Worm (Caenorhabditis elegans) whole organism, L3 larva: Measurements from ENCODE around the gene F36F12.2.
A peak's percentile ranks its signal among the peaks of the same experiment; 100 is the strongest.

ENCODE experiments used
- R02D3.7 ChIP-seq: fragments of 150-350 bp; optimal IDR thresholded peaks from 2 replicates; lab custom pipeline; 2014; ENCODE audit warnings: missing biosample characterization, missing genetic modification characterization
- ZK546.5 ChIP-seq: sonication (generic microtip); optimal IDR thresholded peaks from 2 replicates; lab custom pipeline; 2017; ENCODE audit warnings: missing biosample characterization, missing genetic modification characterization
- ama-1 ChIP-seq: fragments of 150-350 bp; optimal IDR thresholded peaks from 2 replicates; lab custom pipeline; 2018
- ceh-16 ChIP-seq: sonication (generic microtip); optimal IDR thresholded peaks from 2 replicates; lab custom pipeline; 2017; ENCODE audit warnings: missing biosample characterization, missing genetic modification characterization
- ceh-28 ChIP-seq: fragments of 150-350 bp; optimal IDR thresholded peaks from 2 replicates; lab custom pipeline; 2014; ENCODE audit warnings: missing biosample characterization, missing genetic modification reagents, missing genetic modification characterization
- ceh-82 ChIP-seq: fragments of 150-350 bp; optimal IDR thresholded peaks from 2 replicates; lab custom pipeline; 2014; ENCODE audit warnings: missing biosample characterization, missing genetic modification characterization
- daf-12 ChIP-seq: fragments of 150-350 bp; optimal IDR thresholded peaks from 2 replicates; lab custom pipeline; 2014; ENCODE audit warnings: missing biosample characterization, missing genetic modification reagents, missing genetic modification characterization
- egl-27 ChIP-seq: sonication (generic microtip); optimal IDR thresholded peaks from 4 replicates; lab custom pipeline; 2017; ENCODE audit warnings: missing biosample characterization, missing genetic modification reagents, missing genetic modification characterization
- egl-5 ChIP-seq: fragments of 150-350 bp; optimal IDR thresholded peaks from 2 replicates; lab custom pipeline; 2017; ENCODE audit warnings: missing biosample characterization, missing genetic modification reagents, missing genetic modification characterization, inconsistent platforms
- elt-1 ChIP-seq: fragments of 150-350 bp; optimal IDR thresholded peaks from 2 replicates; lab custom pipeline; 2014; ENCODE audit warnings: missing biosample characterization, missing genetic modification characterization
- elt-2 ChIP-seq: sonication (generic microtip); optimal IDR thresholded peaks from 2 replicates; lab custom pipeline; 2016; ENCODE audit warnings: missing genetic modification reagents, mild to moderate bottlenecking, missing genetic modification characterization, missing compliant biosample characterization
- elt-3 ChIP-seq, 3 experiments: fragments of 150-350 bp in 1 of 3; sonication (generic microtip) in 2 of 3; optimal IDR thresholded peaks; 2 replicates in 2 of 3; 4 replicates in 1 of 3; lab custom pipeline; 2014 to 2017; ENCODE audit warnings: missing biosample characterization in 3 of 3, missing genetic modification characterization in 3 of 3
- fkh-2 ChIP-seq: fragments of 150-350 bp; optimal IDR thresholded peaks from 2 replicates; lab custom pipeline; 2014; ENCODE audit warnings: missing biosample characterization, missing genetic modification reagents, missing genetic modification characterization
- hmg-11 ChIP-seq: sonication (generic microtip); optimal IDR thresholded peaks from 2 replicates; lab custom pipeline; 2016; ENCODE audit warnings: missing genetic modification characterization, missing compliant biosample characterization
- lin-15B ChIP-seq: fragments of 150-350 bp; optimal IDR thresholded peaks from 2 replicates; lab custom pipeline; 2014; ENCODE audit warnings: missing biosample characterization, missing genetic modification characterization
- lin-39 ChIP-seq: fragments of 150-350 bp; optimal IDR thresholded peaks from 2 replicates; lab custom pipeline; 2018; ENCODE audit warnings: missing biosample characterization, missing genetic modification reagents, missing genetic modification characterization
- lsy-12 ChIP-seq: sonication (generic microtip); optimal IDR thresholded peaks from 2 replicates; lab custom pipeline; 2016; ENCODE audit warnings: mild to moderate bottlenecking, missing genetic modification characterization, missing compliant biosample characterization
- mdl-1 ChIP-seq: fragments of 150-350 bp; optimal IDR thresholded peaks from 2 replicates; lab custom pipeline; 2014; ENCODE audit warnings: missing biosample characterization, missing genetic modification characterization
- nfya-1 ChIP-seq: sonication (generic microtip); optimal IDR thresholded peaks from 2 replicates; lab custom pipeline; 2017; ENCODE audit warnings: missing genetic modification characterization, mild to moderate bottlenecking, missing compliant biosample characterization, antibody characterized with exemption, moderate library complexity; ENCODE audit not compliant: insufficient read depth
- nhr-11 ChIP-seq: fragments of 150-350 bp; optimal IDR thresholded peaks from 2 replicates; lab custom pipeline; 2014; ENCODE audit warnings: missing biosample characterization, missing genetic modification characterization
- nhr-12 ChIP-seq: fragments of 150-350 bp; optimal IDR thresholded peaks from 2 replicates; lab custom pipeline; 2014; ENCODE audit warnings: missing biosample characterization, missing genetic modification characterization
- nhr-23 ChIP-seq: fragments of 150-350 bp; optimal IDR thresholded peaks from 2 replicates; lab custom pipeline; 2014; ENCODE audit warnings: missing biosample characterization, missing genetic modification reagents, missing genetic modification characterization
- nhr-25 ChIP-seq: sonication (generic microtip); optimal IDR thresholded peaks from 2 replicates; lab custom pipeline; 2017; ENCODE audit warnings: missing biosample characterization, missing genetic modification characterization
- nhr-67 ChIP-seq: fragments of 150-350 bp; optimal IDR thresholded peaks from 2 replicates; lab custom pipeline; 2014; ENCODE audit warnings: missing biosample characterization, missing genetic modification characterization
- nhr-76 ChIP-seq: fragments of 150-350 bp; sonication (generic microtip); optimal IDR thresholded peaks from 5 replicates; lab custom pipeline; 2014; ENCODE audit warnings: missing biosample characterization, missing genetic modification characterization
- nhr-77 ChIP-seq: fragments of 150-350 bp; optimal IDR thresholded peaks from 2 replicates; lab custom pipeline; 2014; ENCODE audit warnings: missing biosample characterization, missing genetic modification characterization
- pha-4 ChIP-seq: fragments of 150-350 bp; optimal IDR thresholded peaks from 2 replicates; lab custom pipeline; 2014; ENCODE audit warnings: missing biosample characterization, missing genetic modification reagents, missing genetic modification characterization
- pqm-1 ChIP-seq: fragments of 150-350 bp; optimal IDR thresholded peaks from 2 replicates; lab custom pipeline; 2017; ENCODE audit warnings: missing biosample characterization, missing genetic modification characterization, inconsistent platforms
- sea-2 ChIP-seq: fragments of 150-350 bp; sonication (generic microtip); optimal IDR thresholded peaks from 4 replicates; lab custom pipeline; 2014; ENCODE audit warnings: missing biosample characterization, missing genetic modification reagents, missing genetic modification characterization
- snpc-4 ChIP-seq: fragments of 150-350 bp; optimal IDR thresholded peaks from 2 replicates; lab custom pipeline; 2014; ENCODE audit warnings: missing biosample characterization, missing genetic modification characterization
- tbx-2 ChIP-seq: sonication (generic microtip); optimal IDR thresholded peaks from 2 replicates; lab custom pipeline; 2016; ENCODE audit warnings: mild to moderate bottlenecking, missing genetic modification characterization, missing compliant biosample characterization
- unc-39 ChIP-seq: sonication (generic microtip); optimal IDR thresholded peaks from 4 replicates; lab custom pipeline; 2017; ENCODE audit warnings: missing biosample characterization, missing genetic modification characterization
- unc-62 ChIP-seq: fragments of 150-350 bp; sonication (generic microtip); optimal IDR thresholded peaks from 4 replicates; lab custom pipeline; 2014; ENCODE audit warnings: missing biosample characterization, missing genetic modification reagents, missing genetic modification characterization
- zag-1 ChIP-seq: fragments of 150-350 bp; optimal IDR thresholded peaks from 2 replicates; lab custom pipeline; 2014; ENCODE audit warnings: missing biosample characterization, missing genetic modification characterization
- ztf-4 ChIP-seq: fragments of 150-350 bp; optimal IDR thresholded peaks from 2 replicates; lab custom pipeline; 2014; ENCODE audit warnings: missing biosample characterization, missing genetic modification characterization

Gene F36F12.2

ce11 chrV:2066780-2067179 lies 28.3 kb downstream of the F36F12.2 start, which contains the start of gene nhr-86 (continued):
- no peak for TF ChIP-seq ZK546.5 (tag; lab: Kevin White, UChicago)
- TF ChIP-seq lsy-12: no peak
- no peak for TF ChIP-seq elt-1 (tag; lab: Kevin White, UChicago)
- TF ChIP-seq, all 47 proteins: peak for 3

DNA sequence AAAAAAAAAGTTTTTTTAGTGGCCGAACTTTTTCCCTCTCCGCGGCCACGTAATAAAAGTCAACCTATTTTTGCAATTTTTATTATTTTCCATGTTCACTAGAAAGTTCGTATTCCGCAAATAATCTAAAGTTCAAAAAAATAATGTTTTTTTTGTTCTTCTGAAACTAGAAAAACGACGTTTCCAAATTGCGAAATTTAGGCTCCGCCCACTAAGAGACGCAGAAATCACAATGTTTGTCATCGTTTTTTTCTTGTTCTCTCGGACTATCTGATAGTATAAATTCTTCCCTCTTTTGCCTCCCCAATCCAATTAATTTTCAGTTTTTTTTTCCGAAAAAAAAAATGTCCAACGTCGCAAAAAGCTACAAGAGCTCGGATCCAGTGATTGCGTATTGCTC lies 37.8 kb downstream of the F36F12.2 start, which contains the start of gene comt-3:
Gene comt-3 (plus strand): TSS at position 214 of the 400 bp plus-strand sequence.
- TF ChIP-seq tbx-2: no peak
- no peak for TF ChIP-seq egl-27 (tag; lab: Kevin White, UChicago)
- TF ChIP-seq nhr-77 (tag; lab: Kevin White, UChicago): no peak
- no peak for TF ChIP-seq ceh-82 (tag; lab: Kevin White, UChicago)
- TF ChIP-seq nhr-23 (tag; lab: Kevin White, UChicago): no peak
- TF ChIP-seq elt-3 (tag; optimal IDR thresholded peaks at IDR 0.05; lab: Kevin White, UChicago): no peak
- no peak for TF ChIP-seq daf-12 (tag; lab: Kevin White, UChicago)
- TF ChIP-seq mdl-1 (tag; lab: Kevin White, UChicago): no peak
- TF ChIP-seq nhr-76: no peak
- no peak for TF ChIP-seq ceh-16 (tag; lab: Kevin White, UChicago)
- TF ChIP-seq lin-15B: no peak
- no peak for TF ChIP-seq snpc-4
- no peak for TF ChIP-seq egl-5
- no peak for TF ChIP-seq lin-39
- no peak for TF ChIP-seq nfya-1 (tag; lab: Kevin White, UChicago)
- TF ChIP-seq nhr-25: no peak
- TF ChIP-seq, all 47 proteins: peak for 0

DNA sequence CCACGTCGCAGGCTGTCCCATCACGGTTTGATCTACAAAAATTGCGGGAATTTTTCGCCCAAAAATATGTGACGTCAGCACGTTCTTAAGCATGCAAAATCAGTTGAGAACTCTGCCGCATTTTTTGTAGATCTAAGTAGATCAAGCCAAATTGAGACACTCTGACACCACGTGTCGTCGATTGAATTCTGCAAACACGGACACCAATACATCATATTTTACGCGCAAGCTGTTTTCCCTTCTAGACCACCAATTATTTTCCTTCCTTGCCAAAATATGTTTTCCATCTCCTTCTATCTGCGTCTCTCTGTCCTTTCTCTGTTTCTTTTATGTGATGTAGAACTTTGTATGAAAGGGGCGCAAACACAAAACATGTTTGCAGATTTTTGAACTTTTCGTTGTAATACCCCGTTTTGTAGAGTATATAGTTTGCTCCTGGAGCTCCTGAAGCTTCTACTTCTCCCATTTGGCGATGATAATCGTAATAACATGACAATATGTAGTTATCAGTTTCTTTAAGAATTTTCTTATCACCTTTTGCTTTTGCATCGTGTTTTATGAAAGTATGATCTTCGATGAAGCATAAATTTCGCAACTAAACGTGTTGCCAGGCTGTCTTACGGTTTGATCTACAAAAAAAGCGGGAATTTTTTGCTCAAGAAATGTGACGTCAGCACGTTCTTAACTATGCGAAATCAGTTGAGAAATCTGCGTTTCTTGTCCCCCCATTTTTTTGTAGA lies 39.2 kb downstream of the F36F12.2 start:
- peak; percentile 58 for TF ChIP-seq pha-4 (tag; lab: Kevin White, UChicago)
- no peak for TF ChIP-seq elt-3 (tag; optimal IDR thresholded peaks at IDR 0.05; lab: Kevin White, UChicago)
- TF ChIP-seq ceh-16 (tag; lab: Kevin White, UChicago): no peak
- no peak for TF ChIP-seq daf-12 (tag; lab: Kevin White, UChicago)
- TF ChIP-seq sea-2: no peak
- TF ChIP-seq egl-27 (tag; lab: Kevin White, UChicago): no peak
- TF ChIP-seq pqm-1: peak; percentile 28
- TF ChIP-seq nhr-12 (tag; lab: Kevin White, UChicago): no peak
- no peak for TF ChIP-seq ztf-4 (tag; lab: Kevin White, UChicago)
- TF ChIP-seq lin-15B: peak; percentile 8
- TF ChIP-seq ZK546.5 (tag; lab: Kevin White, UChicago): no peak
- no peak for TF ChIP-seq unc-62
- no peak for TF ChIP-seq ceh-28
- peak; percentile 25 for TF ChIP-seq nhr-76
- no peak for TF ChIP-seq fkh-2 (tag; lab: Kevin White, UChicago)
- TF ChIP-seq ama-1 (lab: Kevin White, UChicago): no peak
- peak; percentile 63 for TF ChIP-seq elt-2 (tag; lab: Kevin White, UChicago)
- TF ChIP-seq nhr-67 (tag; lab: Kevin White, UChicago): no peak

- TF ChIP-seq hmg-11 (tag; lab: Kevin White, UChicago) (no peak), ama-1 (lab: Kevin White, UChicago) (no peak), snpc-4 (no peak), zag-1 (no peak), elt-2 (tag; lab: Kevin White, UChicago) (no peak), nhr-67 (tag; lab: Kevin White, UChicago) (no peak), R02D3.7 (tag; lab: Kevin White, UChicago) (no peak), nhr-11 (tag; lab: Kevin White, UChicago) (no peak), ceh-16 (tag; lab: Kevin White, UChicago) (no peak), tbx-2 (no peak)
- TF ChIP-seq, all 47 proteins: peak for 0
These were observed 40.9 kb downstream of the F36F12.2 start for ce11 chrV:2054254-2054653.

ce11 chrV:2053509-2053908 lies 41.6 kb downstream of the F36F12.2 start, which contains the start of gene comt-5:
comt-5 (minus strand) TSS chrV:2053609.
- no peak for TF ChIP-seq unc-39 (tag; lab: Kevin White, UChicago)
- TF ChIP-seq ama-1 (lab: Kevin White, UChicago): no peak
- no peak for TF ChIP-seq pqm-1
